Fruit fly (Drosophila melanogaster) S2 (cell line): ENCODE results near the gene CG32536.

Source experiments
- CG8478 ChIP-seq: fragments of >200 bp; optimal IDR thresholded peaks from 2 replicates; lab custom pipeline; 2018
- CTCF ChIP-seq, 2 experiments: fragments of >200 bp; optimal IDR thresholded peaks; 2 replicates each; lab custom pipeline; 2018

dm6 chrX:19305172-19305571 is 28.5 kb upstream of the CG32536 start:
- TF ChIP-seq CTCF (optimal IDR thresholded peaks at IDR 0.05; lab: Kevin White, UChicago) (no peak), CG8478 (no peak)
